Fruit fly (Drosophila melanogaster): ENCODE measurements around the gene Ubc87F.
A peak's percentile ranks its signal among the peaks of the same experiment; 100 is the strongest.

Gene Ubc87F

DNA sequence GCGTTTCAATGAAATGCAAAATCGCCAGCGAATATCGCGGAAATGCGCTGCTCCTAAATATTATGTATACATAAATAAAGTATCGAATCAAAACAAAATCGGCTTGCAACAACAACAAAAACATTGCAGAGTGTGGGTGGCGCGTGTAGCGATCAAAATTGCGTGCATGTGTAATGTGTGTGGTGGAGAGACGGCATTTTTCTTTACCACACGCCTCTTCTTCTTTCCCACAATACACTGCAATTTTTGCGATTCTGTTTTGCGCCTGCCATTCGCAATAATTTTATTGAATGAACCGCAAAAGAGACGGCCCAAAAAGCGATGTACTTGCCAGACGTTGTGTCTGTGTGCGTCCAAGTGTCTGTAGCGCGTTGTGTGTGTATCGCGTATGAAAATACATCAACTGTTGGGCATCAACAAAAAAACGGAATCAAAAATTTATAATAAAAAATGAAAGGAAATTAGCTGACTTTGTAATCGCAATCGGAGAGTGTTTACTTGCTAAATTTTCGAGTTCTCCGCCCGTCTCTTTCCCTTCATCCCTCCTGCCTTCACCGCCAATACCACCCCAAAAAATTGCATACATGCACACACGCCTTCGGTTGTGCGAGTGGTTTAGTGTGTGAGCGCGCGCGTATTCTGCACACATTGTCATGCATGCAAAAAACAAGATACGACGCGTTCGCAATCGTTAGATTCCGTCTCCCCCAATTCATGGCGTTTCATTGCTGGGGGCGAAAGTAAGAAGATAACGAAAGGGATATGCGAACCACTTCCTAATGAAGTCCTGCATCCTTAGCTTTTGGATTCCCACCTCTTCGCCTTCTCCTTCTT is 33.2 kb downstream of the Ubc87F start (continued):
- TF ChIP-seq gt (GFP tag; IDR thresholded peaks at IDR 0.05) (no peak), usp (GFP tag; optimal IDR thresholded peaks at IDR 0.05) (no peak), CG32772 (GFP tag; IDR thresholded peaks at IDR 0.05) (no peak), CG2199 (GFP tag; IDR thresholded peaks at IDR 0.05) (no peak), CG1792 (GFP tag; optimal IDR thresholded peaks at IDR 0.05) (no peak), zfh2 (GFP tag; optimal IDR thresholded peaks at IDR 0.05) (no peak), Dll (GFP tag; IDR thresholded peaks at IDR 0.05; ENCODE audit: partially characterized antibody) (no peak), corto (GFP tag; optimal IDR thresholded peaks at IDR 0.05) (peak; percentile 17), caup (GFP tag; optimal IDR thresholded peaks at IDR 0.05; ENCODE audit: severe bottlenecking) (no peak), shn (GFP tag; optimal IDR thresholded peaks at IDR 0.05) (no peak), rib (GFP tag; IDR thresholded peaks at IDR 0.05) (no peak), Aef1 (GFP tag; IDR thresholded peaks at IDR 0.05) (no peak), CG15479 (GFP tag; optimal IDR thresholded peaks at IDR 0.05) (peak; percentile 93), Lpt (GFP tag; optimal IDR thresholded peaks at IDR 0.05) (no peak), ase (GFP tag; IDR thresholded peaks at IDR 0.05) (no peak), ATbp (GFP tag; optimal IDR thresholded peaks at IDR 0.05) (no peak), BEAF-32 (GFP tag; optimal IDR thresholded peaks at IDR 0.05) (no peak), tgo (GFP tag; IDR thresholded peaks at IDR 0.05) (no peak), Max (GFP tag; optimal IDR thresholded peaks at IDR 0.05) (no peak), ERR (GFP tag; optimal IDR thresholded peaks at IDR 0.05) (no peak), h (optimal IDR thresholded peaks at IDR 0.05) (no peak), CG16815 (GFP tag; optimal IDR thresholded peaks at IDR 0.05) (no peak), B-H2 (GFP tag; optimal IDR thresholded peaks at IDR 0.05) (no peak), CG17568 (GFP tag; optimal IDR thresholded peaks at IDR 0.05) (no peak), Hand (GFP tag; optimal IDR thresholded peaks at IDR 0.05) (no peak), CG2202 (tag; optimal IDR thresholded peaks at IDR 0.05) (no peak), sd (tag; optimal IDR thresholded peaks at IDR 0.05) (no peak), Ets65A (GFP tag) (no peak), Awh (GFP tag; IDR thresholded peaks at IDR 0.05) (no peak), Hr78 (GFP tag; optimal IDR thresholded peaks at IDR 0.05) (no peak), p53 (GFP tag; optimal IDR thresholded peaks at IDR 0.05) (peak; percentile 52), esg (GFP tag; conservative IDR thresholded peaks at IDR 0.05) (no peak), fd3F (GFP tag; optimal IDR thresholded peaks at IDR 0.05) (no peak), eyg (GFP tag; optimal IDR thresholded peaks at IDR 0.05) (no peak), Dip2 (GFP tag; IDR thresholded peaks at IDR 0.05) (no peak), CG4328 (GFP tag; optimal IDR thresholded peaks at IDR 0.05) (no peak), tx (GFP tag; optimal IDR thresholded peaks at IDR 0.05) (no peak), CG11247 (GFP tag; IDR thresholded peaks at IDR 0.05) (no peak), nerfin-1 (tag; optimal IDR thresholded peaks at IDR 0.05) (peak; percentile 92), trh (GFP tag; optimal IDR thresholded peaks at IDR 0.05) (no peak), sens (GFP tag) (peak; percentile 34), pzg (GFP tag; optimal IDR thresholded peaks at IDR 0.05) (no peak), dysf (GFP tag; IDR thresholded peaks at IDR 0.05) (no peak), CG17359 (tag; optimal IDR thresholded peaks at IDR 0.05) (no peak), zf30C (GFP tag; optimal IDR thresholded peaks at IDR 0.05) (peak; percentile 81), CG3281 (GFP tag; optimal IDR thresholded peaks at IDR 0.05) (no peak), bsh (GFP tag; optimal IDR thresholded peaks at IDR 0.05) (no peak), stwl (tag; optimal IDR thresholded peaks at IDR 0.05) (no peak), Med (GFP tag) (peak; percentile 54), CG13123 (GFP tag; optimal IDR thresholded peaks at IDR 0.05) (no peak), Tbp (GFP tag; optimal IDR thresholded peaks at IDR 0.05) (no peak)

All from whole organism, embryonic.